Fruit fly (Drosophila melanogaster) whole organism, embryonic: Measurements from ENCODE around the gene CG10132.

Source experiments
- Abd-B ChIP-seq: fragments of 200-800 bp; sonication (Bioruptor generic); optimal IDR thresholded peaks from 2 replicates; lab custom pipeline; 2018; ENCODE audit warnings: missing biosample characterization, mild to moderate bottlenecking, missing genetic modification characterization, moderate library complexity
- Asciz ChIP-seq: fragments of 200-800 bp; sonication (Bioruptor generic); optimal IDR thresholded peaks from 2 replicates; lab custom pipeline; 2017; ENCODE audit warnings: missing biosample characterization, mild to moderate bottlenecking, missing genetic modification characterization, missing genetic modification reagents
- Atf6 ChIP-seq: fragments of 200-800 bp; sonication (Bioruptor generic); IDR thresholded peaks from 2 replicates; pipeline ENCODE4 v1.3.6; 2022; ENCODE audit warnings: missing biosample characterization, missing genetic modification characterization
- Awh ChIP-seq: fragments of 200-800 bp; sonication (Bioruptor generic); IDR thresholded peaks from 2 replicates; pipeline ENCODE4, ENCODE4 v1.3.6; 2022; ENCODE audit warnings: missing biosample characterization, missing genetic modification characterization
- Bgb ChIP-seq: fragments of 200-800 bp; sonication (Bioruptor generic); IDR thresholded peaks from 2 replicates; pipeline ENCODE4 v1.3.6; 2022; ENCODE audit warnings: missing biosample characterization, missing genetic modification characterization; ENCODE audit not compliant: partially characterized antibody
- CG10654 ChIP-seq: fragments of 200-800 bp; sonication (Bioruptor generic); optimal IDR thresholded peaks from 2 replicates; lab custom pipeline; 2016; ENCODE audit warnings: missing biosample characterization, missing genetic modification characterization
- CG12236 ChIP-seq: fragments of 200-800 bp; sonication (Bioruptor generic); optimal IDR thresholded peaks from 2 replicates; lab custom pipeline; 2016; ENCODE audit warnings: missing biosample characterization, missing genetic modification characterization
- CG12659 ChIP-seq: fragments of 200-800 bp; sonication (Bioruptor generic); optimal IDR thresholded peaks from 3 replicates; lab custom pipeline; 2017; ENCODE audit warnings: mild to moderate bottlenecking, missing biosample characterization, missing genetic modification reagents, missing genetic modification characterization
- CG14667 ChIP-seq: fragments of 200-800 bp; sonication (Bioruptor generic); IDR thresholded peaks from 2 replicates; pipeline ENCODE4 v1.3.6; 2022; ENCODE audit warnings: missing biosample characterization, missing genetic modification characterization
- CG17328 ChIP-seq: fragments of 200-800 bp; sonication (Bioruptor generic); IDR thresholded peaks from 2 replicates; pipeline ENCODE4 v1.3.6; 2022; ENCODE audit warnings: missing biosample characterization, missing genetic modification characterization
- CG17361 ChIP-seq: fragments of 200-800 bp; sonication (Bioruptor generic); IDR thresholded peaks from 3 replicates; pipeline ENCODE4 v1.3.6; 2022; ENCODE audit warnings: missing biosample characterization, missing genetic modification characterization
- CG2889 ChIP-seq: fragments of 200-800 bp; sonication (Bioruptor generic); IDR thresholded peaks from 3 replicates; pipeline ENCODE4 v1.3.6; 2022; ENCODE audit warnings: missing biosample characterization, missing genetic modification characterization
- CG4730 ChIP-seq: fragments of 200-800 bp; sonication (Bioruptor generic); IDR thresholded peaks from 2 replicates; pipeline ENCODE4 v1.3.6; 2022; ENCODE audit warnings: missing biosample characterization, missing genetic modification characterization
- CG7786 ChIP-seq: fragments of 200-800 bp; sonication (Bioruptor generic); optimal IDR thresholded peaks from 2 replicates; lab custom pipeline; 2016; ENCODE audit warnings: missing biosample characterization, missing genetic modification characterization
- CG7839 ChIP-seq: fragments of 200-800 bp; sonication (Bioruptor generic); optimal IDR thresholded peaks from 3 replicates; lab custom pipeline; 2018; ENCODE audit warnings: missing biosample characterization, mild to moderate bottlenecking, missing genetic modification characterization, moderate library complexity
- CG8359 ChIP-seq: fragments of 200-800 bp; sonication (Bioruptor generic); optimal IDR thresholded peaks from 2 replicates; lab custom pipeline; 2017; ENCODE audit warnings: missing biosample characterization, mild to moderate bottlenecking, missing genetic modification characterization, borderline replicate concordance
- CG8944 ChIP-seq: fragments of 200-800 bp; sonication (Bioruptor generic); optimal IDR thresholded peaks from 3 replicates; lab custom pipeline; 2016; ENCODE audit warnings: missing biosample characterization, missing genetic modification characterization
- CG9215 ChIP-seq: fragments of 200-800 bp; sonication (Bioruptor generic); IDR thresholded peaks from 2 replicates; pipeline ENCODE4 v1.3.6; 2022; ENCODE audit warnings: missing biosample characterization, missing genetic modification characterization
- CG9437 ChIP-seq: fragments of 200-800 bp; sonication (Bioruptor generic); optimal IDR thresholded peaks from 2 replicates; lab custom pipeline; 2018; ENCODE audit warnings: missing biosample characterization, mild to moderate bottlenecking, missing genetic modification characterization
- CG9817 ChIP-seq: fragments of 200-800 bp; sonication (Bioruptor generic); optimal IDR thresholded peaks from 2 replicates; lab custom pipeline; 2018; ENCODE audit warnings: missing biosample characterization, mild to moderate bottlenecking, missing genetic modification characterization, moderate library complexity
- CG9932 ChIP-seq: fragments of 200-800 bp; sonication (Bioruptor generic); IDR thresholded peaks from 2 replicates; pipeline ENCODE4 v1.3.6; 2022; ENCODE audit warnings: missing biosample characterization, missing genetic modification characterization
- CoRest ChIP-seq: fragments of 200-800 bp; sonication (Bioruptor generic); optimal IDR thresholded peaks from 3 replicates; lab custom pipeline; 2018; ENCODE audit warnings: missing biosample characterization, mild to moderate bottlenecking, missing genetic modification characterization, moderate library complexity
- D ChIP-seq, 2 experiments: fragments of 200-800 bp in 1 of 2; fragments of >200 bp in 1 of 2; sonication (Bioruptor generic) in 1 of 2; optimal IDR thresholded peaks; 2 replicates in 1 of 2; 3 replicates in 1 of 2; lab custom pipeline; 2017; ENCODE audit warnings: mild to moderate bottlenecking in 1 of 2, missing biosample characterization in 1 of 2, missing genetic modification characterization in 1 of 2, missing genetic modification reagents in 1 of 2
- Dad ChIP-seq: fragments of 200-800 bp; sonication (Bioruptor generic); optimal IDR thresholded peaks from 3 replicates; lab custom pipeline; 2016; ENCODE audit warnings: missing biosample characterization, missing genetic modification characterization
- Dip3 ChIP-seq: fragments of 200-800 bp; sonication (Bioruptor generic); optimal IDR thresholded peaks from 3 replicates; lab custom pipeline; 2016; ENCODE audit warnings: missing biosample characterization, missing genetic modification characterization
- Eip74EF ChIP-seq, 2 experiments: fragments of 200-800 bp in 1 of 2; fragments of >200 bp in 1 of 2; sonication (Bioruptor generic) in 1 of 2; optimal IDR thresholded peaks; 2 replicates each; lab custom pipeline; 2017 to 2019; ENCODE audit warnings: missing biosample characterization in 2 of 2, missing genetic modification characterization in 2 of 2, mild to moderate bottlenecking in 1 of 2, moderate library complexity in 1 of 2
- HLH4C ChIP-seq: fragments of 200-800 bp; sonication (Bioruptor generic); IDR thresholded peaks from 3 replicates; pipeline ENCODE4 v1.3.6; 2022; ENCODE audit warnings: missing biosample characterization, missing genetic modification characterization; ENCODE audit not compliant: partially characterized antibody
- Hsf ChIP-seq: fragments of 200-800 bp; sonication (Bioruptor generic); optimal IDR thresholded peaks from 3 replicates; lab custom pipeline; 2016; ENCODE audit warnings: missing biosample characterization, missing genetic modification characterization
- Mrtf ChIP-seq: fragments of 200-800 bp; sonication (Bioruptor generic); IDR thresholded peaks from 3 replicates; pipeline ENCODE4 v1.3.6; 2022; ENCODE audit warnings: missing biosample characterization, missing genetic modification characterization
- NfI ChIP-seq: fragments of 200-800 bp; sonication (Bioruptor generic); optimal IDR thresholded peaks from 3 replicates; lab custom pipeline; 2018; ENCODE audit warnings: missing biosample characterization, mild to moderate bottlenecking, missing genetic modification characterization, moderate library complexity
- Poxn ChIP-seq: fragments of 200-800 bp; sonication (Bioruptor generic); IDR thresholded peaks from 2 replicates; pipeline ENCODE4 v1.3.6; 2022; ENCODE audit warnings: missing biosample characterization, missing genetic modification characterization
- bigmax ChIP-seq: fragments of 200-800 bp; sonication (Bioruptor generic); optimal IDR thresholded peaks from 2 replicates; lab custom pipeline; 2018; ENCODE audit warnings: missing biosample characterization, mild to moderate bottlenecking, missing genetic modification characterization
- en ChIP-seq: fragments of 200-800 bp; sonication (Bioruptor generic); optimal IDR thresholded peaks from 2 replicates; lab custom pipeline; 2016; ENCODE audit warnings: missing biosample characterization, missing genetic modification characterization
- eve ChIP-seq, 2 experiments: fragments of >200 bp; optimal IDR thresholded peaks; 2 replicates each; lab custom pipeline; 2017; ENCODE audit warnings: missing biosample characterization in 2 of 2, missing genetic modification characterization in 2 of 2
- fru ChIP-seq: fragments of >200 bp; optimal IDR thresholded peaks from 2 replicates; lab custom pipeline; 2017
- gcm2 ChIP-seq: fragments of 200-800 bp; sonication (Bioruptor generic); optimal IDR thresholded peaks from 2 replicates; lab custom pipeline; 2016; ENCODE audit warnings: missing biosample characterization, missing genetic modification characterization
- lbe ChIP-seq: fragments of 200-800 bp; sonication (Bioruptor generic); optimal IDR thresholded peaks from 2 replicates; lab custom pipeline; 2016; ENCODE audit warnings: missing biosample characterization, mild to moderate bottlenecking, missing genetic modification characterization
- pum ChIP-seq: fragments of 200-800 bp; sonication (Bioruptor generic); optimal IDR thresholded peaks from 2 replicates; lab custom pipeline; 2016; ENCODE audit warnings: missing biosample characterization, missing genetic modification characterization
- schlank ChIP-seq: fragments of 200-800 bp; sonication (Bioruptor generic); optimal IDR thresholded peaks from 2 replicates; lab custom pipeline; 2018; ENCODE audit warnings: missing biosample characterization, mild to moderate bottlenecking, missing genetic modification characterization
- scrt ChIP-seq: fragments of 200-800 bp; sonication (Bioruptor generic); optimal IDR thresholded peaks from 2 replicates; lab custom pipeline; 2018; ENCODE audit warnings: missing biosample characterization, mild to moderate bottlenecking, missing genetic modification characterization, moderate library complexity
- sens ChIP-seq: fragments of 200-800 bp; sonication (Bioruptor generic); peaks from one replicate; lab custom pipeline; 2016; ENCODE audit warnings: missing biosample characterization, missing genetic modification characterization
- tio ChIP-seq: fragments of 200-800 bp; sonication (Bioruptor generic); optimal IDR thresholded peaks from 2 replicates; lab custom pipeline; 2017; ENCODE audit warnings: missing biosample characterization, missing genetic modification characterization, inconsistent platforms
- tll ChIP-seq, 2 experiments: fragments of 200-800 bp in 1 of 2; fragments of >200 bp in 1 of 2; sonication (Bioruptor generic) in 1 of 2; optimal IDR thresholded peaks; 2 replicates each; lab custom pipeline; 2017 to 2019; ENCODE audit warnings: missing biosample characterization in 2 of 2, missing genetic modification characterization in 2 of 2, mild to moderate bottlenecking in 1 of 2, moderate library complexity in 1 of 2
- toy ChIP-seq: fragments of 200-800 bp; sonication (Bioruptor generic); IDR thresholded peaks from 2 replicates; pipeline ENCODE4 v1.3.6; 2022; ENCODE audit warnings: missing biosample characterization, missing genetic modification characterization
- twi ChIP-seq: fragments of 200-800 bp; optimal IDR thresholded peaks from 2 replicates; lab custom pipeline; 2019; ENCODE audit warnings: missing biosample characterization, mild to moderate bottlenecking, missing genetic modification characterization, moderate library complexity
- vnd ChIP-seq: fragments of 200-800 bp; sonication (Bioruptor generic); IDR thresholded peaks from 3 replicates; pipeline ENCODE4 v1.3.6; 2022; ENCODE audit warnings: missing biosample characterization, missing genetic modification characterization; ENCODE audit not compliant: partially characterized antibody
- vvl ChIP-seq: fragments of 200-800 bp; sonication (Bioruptor generic); IDR thresholded peaks from 2 replicates; pipeline ENCODE4 v1.3.6; 2022; ENCODE audit warnings: missing biosample characterization, missing genetic modification characterization
- wek ChIP-seq: fragments of 200-800 bp; sonication (Bioruptor generic); optimal IDR thresholded peaks from 3 replicates; lab custom pipeline; 2018; ENCODE audit warnings: missing biosample characterization, mild to moderate bottlenecking, missing genetic modification characterization, moderate library complexity

CG10132 gene

DNA sequence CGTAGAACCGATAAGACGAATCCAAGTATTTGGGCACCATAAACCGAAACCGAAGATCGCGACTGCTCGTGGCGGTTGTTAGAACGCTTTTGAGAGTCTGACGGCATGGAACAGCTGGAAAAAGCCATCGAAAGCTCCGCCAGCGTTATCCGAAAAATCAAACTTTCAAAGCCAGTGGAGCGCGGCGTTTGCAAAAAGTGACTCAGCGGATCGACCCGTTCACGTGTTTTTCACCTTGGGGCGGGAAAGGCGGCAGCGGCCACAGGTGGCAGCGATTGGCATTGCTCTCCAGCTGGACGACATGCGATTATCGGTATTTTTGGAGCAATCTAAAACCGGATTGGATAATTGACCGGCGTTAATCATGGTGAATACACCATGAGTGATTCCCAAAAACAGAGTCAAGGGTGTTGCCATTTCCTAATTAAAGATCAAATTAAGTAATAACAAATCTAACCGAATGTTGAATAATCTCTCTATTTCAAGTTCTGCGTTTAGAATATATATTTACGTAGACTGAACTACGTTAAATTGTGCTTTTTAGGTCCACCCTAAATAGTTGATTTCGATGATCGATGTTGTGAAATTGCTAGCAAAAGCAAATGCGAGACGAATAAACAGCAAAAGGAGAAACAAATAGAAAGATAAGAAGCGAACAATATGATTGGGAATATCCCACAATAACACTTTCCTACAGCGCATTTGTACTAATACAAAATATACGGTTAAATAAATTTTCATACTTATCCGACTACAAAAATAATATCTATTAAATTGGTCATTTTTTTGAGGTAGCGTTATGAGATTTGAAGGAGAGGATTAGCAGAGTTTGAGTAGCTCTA lies 28.5 kb downstream of the CG10132 start, which contains the start of gene CG10337 (continued):
- TF ChIP-seq CG14667 (peak; percentile 34; the same call in 1 of the 2 replicates), vnd (GFP tag; lab: Robert Waterston, UW) (no peak), lbe (GFP tag; lab: Kevin White, UChicago) (no peak), Asciz (peak; percentile 36), bigmax (GFP tag; lab: Kevin White, UChicago) (no peak), Hsf (peak; percentile 16), HLH4C (GFP tag; lab: Robert Waterston, UW) (no peak), scrt (GFP tag; lab: Kevin White, UChicago) (peak; percentile 11), CG17361 (GFP tag; lab: Robert Waterston, UW) (peak; percentile 30; the same call in 1 of the 3 replicates), CoRest (peak; percentile 47), CG2889 (GFP tag; lab: Robert Waterston, UW) (no peak), pum (GFP tag; lab: Kevin White, UChicago) (no peak), tll (GFP tag; optimal IDR thresholded peaks at IDR 0.05; lab: Kevin White, UChicago) (no peak), Poxn (GFP tag; lab: Robert Waterston, UW) (no peak), Atf6 (GFP tag; lab: Robert Waterston, UW) (peak; percentile 56; the same call in 1 of the 2 replicates), Mrtf (GFP tag; lab: Robert Waterston, UW) (no peak), CG12236 (no peak), CG7839 (tag; lab: Kevin White, UChicago) (peak; percentile 40), Dad (GFP tag; lab: Kevin White, UChicago) (no peak), schlank (tag; lab: Kevin White, UChicago) (peak; percentile 17), tio (GFP tag; lab: Kevin White, UChicago) (no peak), CG7786 (GFP tag; lab: Kevin White, UChicago) (peak; percentile 44), CG9817 (tag; lab: Kevin White, UChicago) (no peak), NfI (GFP tag; lab: Kevin White, UChicago) (peak; percentile 22), Dip3 (GFP tag; lab: Kevin White, UChicago) (no peak), vvl (peak; percentile 53; the same call in 1 of the 2 replicates), en (GFP tag; lab: Kevin White, UChicago) (no peak), wek (GFP tag; lab: Kevin White, UChicago) (no peak), CG8359 (GFP tag; lab: Kevin White, UChicago) (no peak), CG8944 (GFP tag; lab: Kevin White, UChicago) (no peak), toy (no peak), twi (tag; lab: Kevin White, UChicago) (no peak), CG10654 (GFP tag; lab: Kevin White, UChicago) (peak; percentile 11), CG4730 (no peak), CG9932 (peak; percentile 42), sens (peak; percentile 85), Abd-B (no peak), CG17328 (peak; percentile 50), Bgb (no peak), gcm2 (peak; percentile 0), CG9215 (GFP tag; lab: Robert Waterston, UW) (no peak; the same call in 1 of the 2 replicates), fru (lab: Kevin White, UChicago) (no peak), CG9437 (GFP tag; lab: Kevin White, UChicago) (peak; percentile 89), D (optimal IDR thresholded peaks at IDR 0.05; lab: Kevin White, UChicago) (no peak), D (GFP tag; optimal IDR thresholded peaks at IDR 0.05; lab: Kevin White, UChicago) (peak; percentile 53), Eip74EF (GFP tag; optimal IDR thresholded peaks at IDR 0.05; lab: Kevin White, UChicago) (peak in 1 of 2 experiments; percentile 27), Awh (no peak), CG12659 (GFP tag; lab: Kevin White, UChicago) (peak; percentile 68), eve (GFP tag; optimal IDR thresholded peaks at IDR 0.05; lab: Kevin White, UChicago) (peak in 1 of 2 experiments; percentile 72)
